Fruit fly (Drosophila melanogaster) Kc167 (cell line): ENCODE data around the gene CG33306.

ENCODE experiments used
- Myc ChIP-seq: fragments of >200 bp; optimal IDR thresholded peaks from 2 replicates; lab custom pipeline; 2017; ENCODE audit warnings: missing external identifiers
- Sin3A ChIP-seq: fragments of >200 bp; optimal IDR thresholded peaks from 2 replicates; lab custom pipeline; 2018; ENCODE audit warnings: missing external identifiers
- h ChIP-seq: fragments of >200 bp; optimal IDR thresholded peaks from 3 replicates; lab custom pipeline; 2018; ENCODE audit warnings: missing external identifiers
- insv ChIP-seq: fragments of >200 bp; optimal IDR thresholded peaks from 3 replicates; lab custom pipeline; 2018; ENCODE audit warnings: missing external identifiers
- ttk ChIP-seq: sonication (Bioruptor generic); optimal IDR thresholded peaks from 2 replicates; lab custom pipeline; 2017; ENCODE audit warnings: missing external identifiers

- TF ChIP-seq Sin3A (lab: Kevin White, UChicago) = no peak
- no peak for TF ChIP-seq h
- no peak for TF ChIP-seq insv (lab: Kevin White, UChicago)
- no peak for TF ChIP-seq ttk
- TF ChIP-seq Myc = no peak
Measured at dm6 chr2L:13803032-13803661, 40.4 kb downstream of the CG33306 start, which contains the start of gene CAH1.
